Fruit fly (Drosophila melanogaster): ENCODE data around the gene narya.
A peak's percentile ranks its signal among the peaks of the same experiment; 100 is the strongest.

Gene narya

DNA sequence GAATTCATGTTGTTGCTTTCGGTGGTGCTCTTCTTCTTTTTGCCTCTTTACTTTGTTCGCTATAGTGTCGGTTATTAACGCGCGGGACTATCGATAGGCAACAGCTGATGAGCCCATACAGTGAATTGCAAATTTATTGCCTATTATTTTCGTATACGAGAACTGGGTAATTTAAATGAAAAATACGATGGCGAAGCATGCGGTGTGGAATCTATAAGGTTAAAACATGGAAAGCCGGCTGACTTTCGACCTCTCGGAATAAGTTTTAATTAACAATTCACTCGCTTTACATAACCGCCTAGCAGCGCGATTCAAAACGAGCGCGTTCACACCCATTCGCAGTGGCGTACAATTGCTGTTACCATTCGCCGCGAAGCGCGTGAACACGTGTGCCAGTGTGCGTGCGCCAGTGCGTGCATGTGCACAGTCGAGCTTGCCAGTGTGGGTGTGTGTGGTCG is 5.0 kb downstream of the narya start, which contains the start of the genes Naa15-16 and mRpS14 (continued):
- TF ChIP-seq crp (GFP tag; optimal IDR thresholded peaks at IDR 0.05): peak; percentile 52 to 90
- TF ChIP-seq Scr (GFP tag; IDR thresholded peaks at IDR 0.05; ENCODE audit: partially characterized antibody): peak; percentile 59
- TF ChIP-seq E2f1 (GFP tag; IDR thresholded peaks at IDR 0.05): no peak
- TF ChIP-seq org-1 (GFP tag; optimal IDR thresholded peaks at IDR 0.05): no peak
- no peak for TF ChIP-seq Lim3 (GFP tag; IDR thresholded peaks at IDR 0.05)
- TF ChIP-seq fd64A (GFP tag; optimal IDR thresholded peaks at IDR 0.05): no peak

DNA sequence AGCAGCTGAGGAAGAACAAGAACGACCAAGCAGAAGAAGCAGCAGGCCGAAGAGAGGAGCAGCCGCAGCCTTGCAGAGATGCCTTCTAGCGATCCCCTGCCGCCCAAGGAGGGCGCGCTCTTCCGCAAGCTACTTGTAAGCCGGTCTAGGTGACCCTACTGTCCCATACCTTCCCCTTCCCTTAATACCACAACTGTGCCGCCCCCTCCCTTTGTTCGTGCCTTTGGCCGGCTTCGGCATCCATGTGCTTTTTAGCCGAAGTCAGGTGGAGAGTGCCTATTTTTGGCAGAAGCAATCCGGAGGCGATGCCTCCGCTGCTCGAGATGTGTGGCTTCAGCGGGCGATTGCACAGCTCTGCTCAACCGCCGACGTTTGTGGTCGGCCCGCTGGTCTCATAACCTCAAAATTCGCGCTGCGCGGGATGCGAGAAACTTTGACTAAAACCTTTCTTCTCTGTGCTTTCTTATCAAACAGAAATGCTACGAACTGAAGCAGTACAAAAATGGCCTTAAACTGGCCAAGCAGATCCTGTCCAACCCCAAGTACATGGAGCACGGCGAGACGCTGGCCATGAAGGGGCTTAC is 5.8 kb downstream of the narya start:
- TF ChIP-seq CG13123 (GFP tag; optimal IDR thresholded peaks at IDR 0.05): no peak
- peak; percentile 93 for TF ChIP-seq bigmax (GFP tag; optimal IDR thresholded peaks at IDR 0.05)
- TF ChIP-seq Med (GFP tag): peak; percentile 27
- no peak for TF ChIP-seq cas (GFP tag; IDR thresholded peaks at IDR 0.05)
- no peak for TF ChIP-seq CG12744 (GFP tag; optimal IDR thresholded peaks at IDR 0.05)
- TF ChIP-seq CG2116 (GFP tag; optimal IDR thresholded peaks at IDR 0.05): no peak
- TF ChIP-seq CG13296 (GFP tag; optimal IDR thresholded peaks at IDR 0.05): no peak
- TF ChIP-seq CG1832 (GFP tag; optimal IDR thresholded peaks at IDR 0.05): no peak
- TF ChIP-seq CG17385 (GFP tag; optimal IDR thresholded peaks at IDR 0.05): peak; percentile 78
- peak; percentile 86 for TF ChIP-seq crol (GFP tag; IDR thresholded peaks at IDR 0.05)
- TF ChIP-seq HHEX (GFP tag; optimal IDR thresholded peaks at IDR 0.05): no peak
- no peak for TF ChIP-seq CG12104 (GFP tag; optimal IDR thresholded peaks at IDR 0.05)
- TF ChIP-seq ssp (GFP tag; IDR thresholded peaks at IDR 0.05): no peak
- peak; percentile 58; the same call in 2 of the 3 replicates for TF ChIP-seq CG34422 (GFP tag; IDR thresholded peaks at IDR 0.05)
- no peak for TF ChIP-seq CG8765 (GFP tag; IDR thresholded peaks at IDR 0.05)
- TF ChIP-seq HLH4C (GFP tag; IDR thresholded peaks at IDR 0.05; ENCODE audit: partially characterized antibody): no peak
- TF ChIP-seq dm (GFP tag; optimal IDR thresholded peaks at IDR 0.05): peak; percentile 34
- TF ChIP-seq grau (tag; optimal IDR thresholded peaks at IDR 0.05): no peak
- TF ChIP-seq insv (GFP tag; optimal IDR thresholded peaks at IDR 0.05): no peak
- TF ChIP-seq Bteb2 (GFP tag; optimal IDR thresholded peaks at IDR 0.05): no peak
- no peak for TF ChIP-seq peb (GFP tag; IDR thresholded peaks at IDR 0.05)
- TF ChIP-seq usp (GFP tag; optimal IDR thresholded peaks at IDR 0.05): no peak
- TF ChIP-seq Atf3 (GFP tag; optimal IDR thresholded peaks at IDR 0.05): no peak
- TF ChIP-seq Myb (GFP tag; optimal IDR thresholded peaks at IDR 0.05): no peak
- TF ChIP-seq Oli (tag; optimal IDR thresholded peaks at IDR 0.05): no peak
- no peak for TF ChIP-seq Meics (GFP tag; optimal IDR thresholded peaks at IDR 0.05)

DNA sequence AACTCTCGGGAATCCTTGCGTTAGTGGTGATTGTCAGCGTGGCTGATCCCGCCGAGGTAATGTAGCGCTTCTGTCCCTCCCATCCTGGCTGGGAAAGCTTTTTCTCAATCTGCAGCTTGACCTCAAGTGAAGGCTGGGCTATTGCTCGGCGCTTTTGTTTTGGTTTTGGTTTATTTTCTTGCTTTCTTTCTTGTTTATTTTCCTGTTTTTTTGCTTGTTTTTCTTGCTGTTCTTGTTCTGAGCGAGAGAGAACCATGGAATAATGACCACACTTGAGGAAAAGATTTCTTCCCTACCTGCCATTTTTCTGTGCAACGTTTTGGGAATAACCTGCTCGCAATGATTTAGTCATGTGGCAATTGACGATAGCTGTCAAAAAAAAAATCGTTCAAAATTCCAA is 10.2 kb downstream of the narya start:
- 0 out of 2 replicates have a peak, but pooled peaks have one; percentile 22 for TF ChIP-seq Drgx (GFP tag; IDR thresholded peaks at IDR 0.05)
- TF ChIP-seq da (GFP tag; optimal IDR thresholded peaks at IDR 0.05): no peak
- TF ChIP-seq tgo (GFP tag; IDR thresholded peaks at IDR 0.05): no peak
- no peak for TF ChIP-seq scrt (GFP tag; optimal IDR thresholded peaks at IDR 0.05)
- peak; percentile 95 for TF ChIP-seq nom (GFP tag; optimal IDR thresholded peaks at IDR 0.05)
- peak in 1 of 2 experiments; percentile 73 for TF ChIP-seq bsh (GFP tag; optimal IDR thresholded peaks at IDR 0.05)
